Worm (Caenorhabditis elegans) whole organism, early embryonic: ENCODE data around the gene lgl-1.
A peak's percentile ranks its signal among the peaks of the same experiment; 100 is the strongest.

Experiments used
- B0310.2 ChIP-seq: sonication (generic microtip); optimal IDR thresholded peaks from 2 replicates; lab custom pipeline; 2016; ENCODE audit warnings: mild to moderate bottlenecking, missing genetic modification characterization, missing compliant biosample characterization
- F13C5.2 ChIP-seq: sonication (generic microtip); optimal IDR thresholded peaks from 2 replicates; lab custom pipeline; 2017; ENCODE audit warnings: mild to moderate bottlenecking, missing genetic modification characterization, inconsistent platforms, missing compliant biosample characterization
- aly-1 ChIP-seq: sonication (generic microtip); optimal IDR thresholded peaks from 2 replicates; lab custom pipeline; 2016; ENCODE audit warnings: missing genetic modification characterization, missing compliant biosample characterization
- ama-1 ChIP-seq: fragments of 150-350 bp; optimal IDR thresholded peaks from 2 replicates; lab custom pipeline; 2014
- ceh-13 ChIP-seq: fragments of 200-800 bp; sonication (Bioruptor generic); optimal IDR thresholded peaks from 2 replicates; lab custom pipeline; 2018; ENCODE audit warnings: mild to moderate bottlenecking, missing genetic modification characterization, missing compliant biosample characterization
- ceh-36 ChIP-seq: sonication (generic microtip); optimal IDR thresholded peaks from 2 replicates; lab custom pipeline; 2016; ENCODE audit warnings: missing genetic modification characterization, inconsistent platforms, missing compliant biosample characterization
- ets-7 ChIP-seq: sonication (generic microtip); optimal IDR thresholded peaks from 2 replicates; lab custom pipeline; 2016; ENCODE audit warnings: missing genotype, missing genetic modification characterization, missing compliant biosample characterization
- flt-1 ChIP-seq: fragments of 200-800 bp; sonication (Bioruptor generic); IDR thresholded peaks from 2 replicates; pipeline ENCODE4 v1.3.6; 2022; ENCODE audit warnings: missing genetic modification characterization, missing compliant biosample characterization
- hmbx-1 ChIP-seq: sonication (generic microtip); optimal IDR thresholded peaks from 2 replicates; lab custom pipeline; 2016; ENCODE audit warnings: mild to moderate bottlenecking, missing genetic modification characterization, missing compliant biosample characterization
- hmg-4 ChIP-seq: fragments of 200-800 bp; sonication (Bioruptor generic); optimal IDR thresholded peaks from 2 replicates; lab custom pipeline; 2018; ENCODE audit warnings: mild to moderate bottlenecking, missing genetic modification characterization, missing compliant biosample characterization
- hnd-1 ChIP-seq: sonication (generic microtip); optimal IDR thresholded peaks from 2 replicates; lab custom pipeline; 2016; ENCODE audit warnings: missing genetic modification characterization, missing compliant biosample characterization
- pes-1 ChIP-seq: fragments of 200-800 bp; sonication (Bioruptor generic); IDR thresholded peaks from 2 replicates; pipeline ENCODE4 v1.3.6; 2022; ENCODE audit warnings: missing genetic modification reagents, missing genetic modification characterization, missing compliant biosample characterization
- scrt-1 ChIP-seq: fragments of 200-800 bp; sonication (Bioruptor generic); IDR thresholded peaks from 2 replicates; pipeline ENCODE4 v1.3.6; 2022; ENCODE audit warnings: missing genetic modification characterization, missing compliant biosample characterization
- sea-1 ChIP-seq: fragments of 200-800 bp; sonication (Bioruptor generic); conservative IDR thresholded peaks from 2 replicates; pipeline ENCODE4 v1.3.6; 2022; ENCODE audit warnings: missing genetic modification characterization, missing compliant biosample characterization
- tbx-11 ChIP-seq: fragments of 200-800 bp; sonication (Bioruptor generic); IDR thresholded peaks from 2 replicates; pipeline ENCODE4 v1.3.6; 2022; ENCODE audit warnings: missing genetic modification characterization, missing compliant biosample characterization
- tbx-37 ChIP-seq: fragments of 200-800 bp; sonication (Bioruptor generic); conservative IDR thresholded peaks from 2 replicates; pipeline ENCODE4 v1.3.6; 2022; ENCODE audit warnings: missing genetic modification reagents, missing genetic modification characterization, missing compliant biosample characterization
- tra-4 ChIP-seq: sonication (generic microtip); optimal IDR thresholded peaks from 2 replicates; lab custom pipeline; 2017; ENCODE audit warnings: missing genetic modification characterization, missing compliant biosample characterization

Gene lgl-1

DNA sequence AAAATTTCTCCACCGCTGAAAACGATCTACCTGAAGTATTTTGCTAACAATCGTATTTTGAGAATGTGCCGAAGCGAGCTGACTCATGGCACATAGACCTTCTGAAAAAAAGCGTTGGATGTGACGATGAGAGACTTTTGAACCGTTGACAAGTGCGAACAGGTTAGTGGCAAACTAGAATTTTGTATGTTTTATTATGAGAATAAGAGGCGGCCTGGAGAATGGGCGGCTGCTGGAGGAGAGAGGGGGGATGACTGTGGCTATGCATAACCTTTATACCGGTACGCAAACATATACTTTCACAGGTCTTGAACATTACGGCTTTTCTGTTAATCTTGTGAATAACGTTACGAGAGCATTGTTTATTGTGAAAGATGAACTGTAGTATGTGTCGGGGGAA lies 17.4 kb upstream of the lgl-1 start, which contains the start of gene mam-1:
TSS of gene mam-1 (minus strand) at position 101 of the 400 bp plus-strand sequence.
- TF ChIP-seq tra-4 (tag; lab: Kevin White, UChicago) (no peak), sea-1 (GFP tag; lab: Robert Waterston, UW) (no peak)

DNA sequence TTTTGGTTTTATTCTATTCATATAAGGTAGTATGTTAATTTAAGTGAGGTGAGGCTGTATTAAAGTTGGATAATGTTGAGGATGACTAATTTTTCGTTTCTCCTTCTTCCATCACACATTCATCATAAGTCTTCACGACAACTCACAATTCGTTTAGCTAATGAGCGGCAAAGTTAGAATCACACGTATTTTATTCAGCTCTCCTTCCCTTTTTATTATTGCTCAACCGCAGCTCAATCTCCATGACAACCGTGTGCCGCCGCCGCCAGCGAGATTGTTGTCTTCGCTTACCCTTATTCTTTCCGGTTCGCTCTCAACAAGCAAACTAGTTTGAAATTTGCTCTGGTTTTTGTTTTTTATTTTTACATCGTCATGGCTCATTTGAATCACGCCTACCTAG lies 9.5 kb upstream of the lgl-1 start, which contains the start of gene ZC13.2:
TSS of gene ZC13.2 (plus strand) at position 301 of the 400 bp plus-strand sequence.
- TF ChIP-seq hnd-1 (tag; lab: Kevin White, UChicago) = no peak
- no peak for TF ChIP-seq ceh-36 (tag; lab: Kevin White, UChicago)
- no peak for TF ChIP-seq ceh-13 (GFP tag; lab: Kevin White, UChicago)
- TF ChIP-seq hmg-4 (GFP tag; lab: Kevin White, UChicago) = no peak

DNA sequence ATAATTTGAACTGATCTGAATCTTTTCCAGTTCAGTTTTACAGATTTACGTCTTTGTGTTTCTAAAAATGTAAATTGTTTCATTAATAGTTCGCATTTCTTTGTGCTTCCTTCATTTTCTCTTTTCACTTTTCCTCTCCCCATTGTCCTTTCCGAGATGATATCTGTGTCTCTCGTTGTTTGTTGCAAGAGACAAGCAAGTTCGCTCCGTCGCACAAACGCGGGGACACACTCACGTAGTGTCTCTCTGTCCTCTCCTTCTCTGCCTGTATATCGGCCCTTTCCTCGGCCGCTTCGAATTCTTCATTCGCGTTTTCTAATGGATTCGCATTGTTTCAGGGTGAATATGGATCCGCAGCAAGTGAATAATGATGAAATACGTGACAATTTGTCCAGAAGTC lies 6.0 kb upstream of the lgl-1 start, which contains the start of gene ZC13.1:
TSS of gene ZC13.1 (plus strand) at position 305 of the 400 bp plus-strand sequence.
- TF ChIP-seq scrt-1 (GFP tag; lab: Robert Waterston, UW) (no peak), tbx-37 (GFP tag; lab: Robert Waterston, UW) (no peak; the same call in 1 of the 2 replicates), ceh-36 (tag; lab: Kevin White, UChicago) (no peak), hmg-4 (GFP tag; lab: Kevin White, UChicago) (peak; percentile 62), F13C5.2 (tag; lab: Kevin White, UChicago) (peak; percentile 54), ets-7 (tag; lab: Kevin White, UChicago) (no peak)

DNA sequence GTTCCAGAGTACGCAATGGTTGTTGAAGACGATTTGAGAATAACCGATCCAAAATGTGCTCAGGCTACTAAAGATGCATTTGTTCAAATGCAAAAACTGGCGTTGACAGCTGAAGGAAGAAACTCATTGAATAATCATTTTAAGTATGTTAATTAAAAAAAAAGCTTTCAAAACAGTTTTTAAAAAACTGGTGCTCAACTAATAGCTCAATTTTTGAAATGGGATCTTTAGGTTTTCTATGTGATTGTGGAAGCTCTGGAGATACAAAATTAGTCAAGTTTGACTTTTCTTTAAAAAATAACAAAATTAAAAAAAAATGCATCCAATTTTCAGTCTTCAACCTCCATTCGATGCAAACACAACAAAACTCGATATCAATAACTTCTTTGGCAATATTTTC lies 2.7 kb upstream of the lgl-1 start:
- TF ChIP-seq scrt-1 (GFP tag; lab: Robert Waterston, UW) = no peak
- TF ChIP-seq tbx-37 (GFP tag; lab: Robert Waterston, UW) = no peak
- no peak for TF ChIP-seq flt-1
- no peak for TF ChIP-seq hmg-4 (GFP tag; lab: Kevin White, UChicago)
- TF ChIP-seq tra-4 (tag; lab: Kevin White, UChicago) = no peak
- TF ChIP-seq sea-1 (GFP tag; lab: Robert Waterston, UW) = no peak
- TF ChIP-seq F13C5.2 (tag; lab: Kevin White, UChicago) = no peak
- no peak for TF ChIP-seq B0310.2

DNA sequence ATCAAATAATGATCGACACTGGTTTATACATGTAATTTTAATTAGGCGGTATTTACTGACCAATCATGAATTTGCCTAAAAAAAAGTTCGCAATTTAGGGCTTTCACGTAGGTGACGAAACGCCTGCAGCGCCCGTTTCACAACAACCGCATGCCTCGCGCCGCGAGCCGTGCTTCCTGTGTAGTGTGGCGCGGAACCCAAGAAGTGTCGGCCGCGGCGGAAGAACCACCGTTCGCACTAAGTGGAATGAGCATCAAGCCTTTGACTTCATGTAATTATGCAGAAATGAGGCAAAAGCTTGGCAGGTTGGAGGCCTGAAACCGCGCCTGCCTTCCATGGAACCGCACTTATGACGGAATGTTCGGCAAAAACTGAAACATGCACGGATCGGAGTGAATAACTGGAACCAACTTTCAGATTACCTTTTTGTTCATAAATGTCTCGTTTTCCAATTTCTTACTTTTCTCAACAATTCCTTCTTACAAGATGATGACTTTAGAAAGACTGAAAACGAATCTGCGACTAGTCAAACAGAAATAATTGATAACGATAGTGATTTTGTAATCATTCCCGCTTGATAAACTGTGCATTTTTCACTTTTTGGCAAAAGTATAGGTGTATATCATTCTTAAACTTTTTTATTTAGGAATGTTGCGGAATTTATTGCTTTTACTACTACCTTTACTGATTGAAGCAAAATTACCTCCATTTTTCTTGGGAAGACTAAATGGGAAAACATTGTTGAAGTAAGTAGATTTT lies 1.2 kb upstream of the lgl-1 start, which contains the start of gene F56F10.1:
TSS of gene F56F10.1 (plus strand) at position 647 of the 759 bp plus-strand sequence.
- TF ChIP-seq B0310.2 (no peak), ceh-13 (GFP tag; lab: Kevin White, UChicago) (no peak), aly-1 (tag; lab: Kevin White, UChicago) (no peak), ceh-36 (tag; lab: Kevin White, UChicago) (no peak), ama-1 (lab: Kevin White, UChicago) (no peak), tbx-11 (GFP tag; lab: Robert Waterston, UW) (no peak), sea-1 (GFP tag; lab: Robert Waterston, UW) (no peak), hnd-1 (tag; lab: Kevin White, UChicago) (no peak), flt-1 (no peak)

DNA sequence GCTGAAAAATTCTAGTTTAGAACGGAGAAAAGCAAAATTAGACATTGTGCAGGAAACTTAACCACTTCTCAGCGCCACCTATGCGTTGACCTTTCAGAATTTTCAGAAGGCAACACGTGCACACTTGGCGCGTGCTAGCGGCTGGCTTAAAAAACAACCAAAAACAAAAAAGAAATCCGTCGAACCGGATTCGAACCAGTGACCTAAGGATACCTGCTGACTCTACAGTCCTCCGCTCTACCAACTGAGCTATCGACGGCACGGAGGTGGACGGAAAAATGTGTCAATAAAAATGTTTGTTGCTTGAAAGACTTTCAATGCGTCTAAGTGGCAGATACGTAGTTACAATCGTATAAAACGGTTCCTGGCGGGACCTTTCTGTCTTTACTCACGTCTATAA lies 5.7 kb downstream of the lgl-1 start:
- TF ChIP-seq ceh-13 (GFP tag; lab: Kevin White, UChicago) (no peak), flt-1 (no peak), hnd-1 (tag; lab: Kevin White, UChicago) (no peak), pes-1 (GFP tag; lab: Robert Waterston, UW) (peak; percentile 62), B0310.2 (no peak), sea-1 (GFP tag; lab: Robert Waterston, UW) (no peak), ets-7 (tag; lab: Kevin White, UChicago) (no peak)

DNA sequence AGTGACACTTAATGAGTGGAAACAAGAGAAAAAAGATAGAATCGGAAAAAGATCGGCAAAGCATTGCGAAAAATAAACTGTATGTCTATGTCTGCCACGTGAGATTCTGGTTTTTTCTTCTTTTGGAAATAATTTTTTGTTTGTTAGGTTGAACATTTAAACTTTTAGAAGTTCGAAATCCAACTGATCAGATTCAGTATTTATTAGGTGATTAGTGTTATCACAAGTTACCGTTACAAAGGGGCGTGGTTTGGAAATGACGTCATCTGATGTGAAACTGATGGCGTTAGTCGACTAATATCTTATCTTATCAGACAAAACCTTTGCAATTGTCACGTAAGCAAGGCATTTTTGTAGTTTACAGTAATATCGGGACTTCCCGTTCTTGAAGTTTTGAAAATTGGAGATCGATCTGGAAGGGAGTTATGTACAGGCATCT lies 6.6 kb downstream of the lgl-1 start:
- no peak for TF ChIP-seq hmbx-1 (tag; lab: Kevin White, UChicago)
- TF ChIP-seq aly-1 (tag; lab: Kevin White, UChicago) = no peak
- TF ChIP-seq hnd-1 (tag; lab: Kevin White, UChicago) = no peak

DNA sequence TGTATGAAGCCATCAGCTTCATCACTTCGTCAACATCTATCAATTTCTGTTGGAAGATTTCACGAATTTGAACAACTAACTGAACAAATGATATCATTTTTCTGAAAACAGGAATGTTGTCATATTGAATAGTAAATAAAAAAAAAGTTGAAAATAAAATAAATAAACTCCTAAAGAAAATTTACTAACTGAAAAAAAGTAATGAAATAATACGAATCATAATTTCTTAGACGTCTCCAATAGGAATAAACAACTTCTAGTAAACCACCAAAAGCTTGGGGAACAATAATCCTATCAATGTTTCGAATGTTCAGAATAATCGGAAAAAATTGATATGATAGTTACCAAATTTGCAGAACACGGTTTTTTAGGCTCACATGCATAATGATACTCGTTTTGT lies 7.4 kb downstream of the lgl-1 start, which contains the start of gene cdo-1:
TSS of gene cdo-1 (minus strand) at position 101 of the 400 bp plus-strand sequence.
- TF ChIP-seq tra-4 (tag; lab: Kevin White, UChicago) (no peak), sea-1 (GFP tag; lab: Robert Waterston, UW) (no peak), hnd-1 (tag; lab: Kevin White, UChicago) (no peak), ama-1 (lab: Kevin White, UChicago) (no peak), B0310.2 (no peak), ceh-13 (GFP tag; lab: Kevin White, UChicago) (no peak), ets-7 (tag; lab: Kevin White, UChicago) (no peak), flt-1 (no peak), hmbx-1 (tag; lab: Kevin White, UChicago) (no peak), hmg-4 (GFP tag; lab: Kevin White, UChicago) (no peak), F13C5.2 (tag; lab: Kevin White, UChicago) (no peak), pes-1 (GFP tag; lab: Robert Waterston, UW) (no peak)
